Fruit fly (Drosophila melanogaster) whole organism, embryonic: ENCODE measurements around the gene Mekk1.

Source experiments
- CG10366 ChIP-seq: fragments of 200-800 bp; sonication (Bioruptor generic); IDR thresholded peaks from 2 replicates; pipeline ENCODE4 v1.3.6; 2022; ENCODE audit warnings: missing biosample characterization, missing genetic modification characterization
- CG10462 ChIP-seq: fragments of 200-800 bp; sonication (Bioruptor generic); optimal IDR thresholded peaks from 2 replicates; lab custom pipeline; 2016; ENCODE audit warnings: missing biosample characterization, missing genetic modification characterization
- CG11247 ChIP-seq: fragments of 200-800 bp; sonication (Bioruptor generic); IDR thresholded peaks from 2 replicates; pipeline ENCODE4 v1.3.6; 2022; ENCODE audit warnings: missing biosample characterization, missing genetic modification characterization
- CG1233 ChIP-seq: fragments of 200-800 bp; sonication (Bioruptor generic); optimal IDR thresholded peaks from 4 replicates; lab custom pipeline; 2018; ENCODE audit warnings: missing biosample characterization, mild to moderate bottlenecking, missing genetic modification characterization
- CG12942 ChIP-seq: fragments of 200-800 bp; sonication (Bioruptor generic); optimal IDR thresholded peaks from 3 replicates; lab custom pipeline; 2016; ENCODE audit warnings: missing biosample characterization, missing genetic modification characterization
- CG13296 ChIP-seq: fragments of 200-800 bp; sonication (Bioruptor generic); optimal IDR thresholded peaks from 3 replicates; lab custom pipeline; 2018; ENCODE audit warnings: missing biosample characterization, mild to moderate bottlenecking, missing genetic modification characterization
- CG15011 ChIP-seq: fragments of 200-800 bp; sonication (Bioruptor generic); optimal IDR thresholded peaks from 3 replicates; lab custom pipeline; 2018; ENCODE audit warnings: missing biosample characterization, mild to moderate bottlenecking, missing genetic modification characterization
- CG15479 ChIP-seq: fragments of 200-800 bp; sonication (Bioruptor generic); optimal IDR thresholded peaks from 3 replicates; lab custom pipeline; 2019; ENCODE audit warnings: missing biosample characterization, mild to moderate bottlenecking, missing genetic modification characterization, moderate library complexity
- CG16813 ChIP-seq: fragments of 200-800 bp; sonication (Bioruptor generic); IDR thresholded peaks from 3 replicates; pipeline ENCODE4 v1.3.6; 2022; ENCODE audit warnings: missing biosample characterization, missing genetic modification characterization; ENCODE audit not compliant: partially characterized antibody
- CG18262 ChIP-seq: fragments of 200-800 bp; optimal IDR thresholded peaks from 3 replicates; lab custom pipeline; 2019; ENCODE audit warnings: missing biosample characterization, mild to moderate bottlenecking, missing genetic modification characterization, moderate library complexity
- CG18599 ChIP-seq: fragments of 200-800 bp; sonication (Bioruptor generic); optimal IDR thresholded peaks from 3 replicates; lab custom pipeline; 2017; ENCODE audit warnings: missing biosample characterization, missing genetic modification characterization, mild to moderate bottlenecking, moderate library complexity, missing genetic modification reagents
- CG2120 ChIP-seq: fragments of 200-800 bp; sonication (Bioruptor generic); optimal IDR thresholded peaks from 3 replicates; lab custom pipeline; 2016; ENCODE audit warnings: missing biosample characterization, missing genetic modification characterization
- CG31388 ChIP-seq: fragments of 200-800 bp; sonication (Bioruptor generic); optimal IDR thresholded peaks from 2 replicates; lab custom pipeline; 2016; ENCODE audit warnings: missing biosample characterization, missing genetic modification characterization
- CG3407 ChIP-seq: fragments of 200-800 bp; sonication (Bioruptor generic); optimal IDR thresholded peaks from 2 replicates; lab custom pipeline; 2018; ENCODE audit warnings: missing biosample characterization, mild to moderate bottlenecking, missing genetic modification characterization
- CG4424 ChIP-seq: fragments of 200-800 bp; sonication (Bioruptor generic); optimal IDR thresholded peaks from 3 replicates; lab custom pipeline; 2016; ENCODE audit warnings: missing biosample characterization, missing genetic modification characterization
- CG5180 ChIP-seq: fragments of 200-800 bp; sonication (Bioruptor generic); optimal IDR thresholded peaks from 3 replicates; lab custom pipeline; 2017; ENCODE audit warnings: missing biosample characterization, missing genetic modification characterization, mild to moderate bottlenecking, moderate library complexity, missing genetic modification reagents
- CG5245 ChIP-seq: fragments of 200-800 bp; sonication (Bioruptor generic); optimal IDR thresholded peaks from 3 replicates; lab custom pipeline; 2016; ENCODE audit warnings: missing biosample characterization, missing genetic modification characterization
- CG6683 ChIP-seq: fragments of 200-800 bp; sonication (Bioruptor generic); optimal IDR thresholded peaks from 2 replicates; lab custom pipeline; 2017; ENCODE audit warnings: missing biosample characterization, mild to moderate bottlenecking, missing genetic modification characterization, missing genetic modification reagents
- CG6813 ChIP-seq: fragments of 200-800 bp; sonication (Bioruptor generic); optimal IDR thresholded peaks from 2 replicates; lab custom pipeline; 2017; ENCODE audit warnings: missing biosample characterization, missing genetic modification characterization, mild to moderate bottlenecking, moderate library complexity, missing genetic modification reagents
- CG7928 ChIP-seq: fragments of 200-800 bp; sonication (Bioruptor generic); optimal IDR thresholded peaks from 2 replicates; lab custom pipeline; 2017; ENCODE audit warnings: missing biosample characterization, mild to moderate bottlenecking, missing genetic modification characterization
- CG8089 ChIP-seq: fragments of 200-800 bp; sonication (Bioruptor generic); optimal IDR thresholded peaks from 3 replicates; lab custom pipeline; 2016; ENCODE audit warnings: missing biosample characterization, missing genetic modification characterization
- CG8359 ChIP-seq: fragments of 200-800 bp; sonication (Bioruptor generic); optimal IDR thresholded peaks from 2 replicates; lab custom pipeline; 2017; ENCODE audit warnings: missing biosample characterization, mild to moderate bottlenecking, missing genetic modification characterization, borderline replicate concordance
- CG9817 ChIP-seq: fragments of 200-800 bp; sonication (Bioruptor generic); optimal IDR thresholded peaks from 2 replicates; lab custom pipeline; 2018; ENCODE audit warnings: missing biosample characterization, mild to moderate bottlenecking, missing genetic modification characterization, moderate library complexity
- Fer3 ChIP-seq: fragments of 200-800 bp; sonication (Bioruptor generic); optimal IDR thresholded peaks from 2 replicates; lab custom pipeline; 2018; ENCODE audit warnings: missing biosample characterization, mild to moderate bottlenecking, missing genetic modification characterization, moderate library complexity
- H15 ChIP-seq: fragments of 200-800 bp; sonication (Bioruptor generic); IDR thresholded peaks from 3 replicates; pipeline ENCODE4 v1.3.6; 2022; ENCODE audit warnings: missing biosample characterization, missing genetic modification characterization
- HLH54F ChIP-seq: fragments of 200-800 bp; sonication (Bioruptor generic); optimal IDR thresholded peaks from 3 replicates; lab custom pipeline; 2016; ENCODE audit warnings: missing biosample characterization, missing genetic modification characterization
- Hsf ChIP-seq: fragments of 200-800 bp; sonication (Bioruptor generic); optimal IDR thresholded peaks from 3 replicates; lab custom pipeline; 2016; ENCODE audit warnings: missing biosample characterization, missing genetic modification characterization
- Nf-YB ChIP-seq: fragments of 200-800 bp; sonication (Bioruptor generic); optimal IDR thresholded peaks from 3 replicates; lab custom pipeline; 2019; ENCODE audit warnings: missing biosample characterization, mild to moderate bottlenecking, missing genetic modification characterization, moderate library complexity
- Opbp ChIP-seq: fragments of 200-800 bp; sonication (Bioruptor generic); IDR thresholded peaks from 3 replicates; pipeline ENCODE4 v1.3.6; 2022; ENCODE audit warnings: missing biosample characterization, missing genetic modification characterization; ENCODE audit not compliant: partially characterized antibody
- Spps ChIP-seq: fragments of 200-800 bp; sonication (Bioruptor generic); optimal IDR thresholded peaks from 2 replicates; lab custom pipeline; 2018; ENCODE audit warnings: missing biosample characterization, mild to moderate bottlenecking, missing genetic modification characterization
- TFAM ChIP-seq: fragments of 200-800 bp; sonication (Bioruptor generic); optimal IDR thresholded peaks from 2 replicates; lab custom pipeline; 2017; ENCODE audit warnings: missing biosample characterization, missing genetic modification characterization, inconsistent platforms
- ab ChIP-seq: fragments of 200-800 bp; sonication (Bioruptor generic); optimal IDR thresholded peaks from 2 replicates; lab custom pipeline; 2016; ENCODE audit warnings: missing biosample characterization, missing genetic modification characterization
- bab2 ChIP-seq: fragments of 200-800 bp; sonication (Bioruptor generic); optimal IDR thresholded peaks from 2 replicates; lab custom pipeline; 2016; ENCODE audit warnings: missing biosample characterization, missing genetic modification characterization
- bbx ChIP-seq: fragments of 200-800 bp; sonication (Bioruptor generic); IDR thresholded peaks from 2 replicates; pipeline ENCODE4 v1.3.6; 2022; ENCODE audit warnings: missing biosample characterization, missing genetic modification characterization; ENCODE audit not compliant: partially characterized antibody
- ci ChIP-seq: fragments of 200-800 bp; sonication (Bioruptor generic); IDR thresholded peaks from 3 replicates; pipeline ENCODE4 v1.3.6; 2022; ENCODE audit warnings: missing biosample characterization, missing genetic modification characterization
- danr ChIP-seq: fragments of 200-800 bp; sonication (Bioruptor generic); IDR thresholded peaks from 2 replicates; pipeline ENCODE4 v1.3.6; 2022; ENCODE audit warnings: missing biosample characterization, missing genetic modification characterization
- lmd ChIP-seq: fragments of 200-800 bp; sonication (Bioruptor generic); IDR thresholded peaks from 2 replicates; pipeline ENCODE4 v1.3.6; 2022; ENCODE audit warnings: missing biosample characterization, missing genetic modification characterization
- lov ChIP-seq, 2 experiments: fragments of 200-800 bp in 1 of 2; fragments of >200 bp in 1 of 2; sonication (Bioruptor generic) in 1 of 2; IDR thresholded peaks in 1 of 2; optimal IDR thresholded peaks in 1 of 2; 2 replicates in 1 of 2; 3 replicates in 1 of 2; pipeline versions ENCODE4 v1.3.6 to Lab custom; 2017 to 2022; ENCODE audit warnings: missing biosample characterization in 1 of 2, missing genetic modification characterization in 1 of 2
- maf-S ChIP-seq: fragments of 200-800 bp; sonication (Bioruptor generic); optimal IDR thresholded peaks from 2 replicates; lab custom pipeline; 2016; ENCODE audit warnings: missing biosample characterization, missing genetic modification characterization
- prd ChIP-seq, 3 experiments: fragments of >200 bp in 2 of 3; fragments of 200-800 bp in 1 of 3; sonication (Bioruptor generic) in 1 of 3; optimal IDR thresholded peaks in 2 of 3; IDR thresholded peaks in 1 of 3; 2 replicates in 2 of 3; 3 replicates in 1 of 3; pipeline versions ENCODE4 v1.3.6 to Lab custom; 2017 to 2022; ENCODE audit warnings: missing biosample characterization in 1 of 3, missing genetic modification characterization in 1 of 3
- sc ChIP-seq, 3 experiments: fragments of >200 bp in 2 of 3; fragments of 200-800 bp in 1 of 3; sonication (Bioruptor generic) in 1 of 3; optimal IDR thresholded peaks; 2 replicates in 2 of 3; 3 replicates in 1 of 3; lab custom pipeline; 2017; ENCODE audit warnings: mild to moderate bottlenecking in 1 of 3, missing biosample characterization in 1 of 3, missing genetic modification characterization in 1 of 3, missing genetic modification reagents in 1 of 3
- seq ChIP-seq: fragments of 200-800 bp; sonication (Bioruptor generic); IDR thresholded peaks from 2 replicates; pipeline ENCODE4 v1.3.6; 2022; ENCODE audit warnings: missing biosample characterization, missing genetic modification characterization
- sim ChIP-seq: fragments of 200-800 bp; sonication (Bioruptor generic); IDR thresholded peaks from 2 replicates; pipeline ENCODE4 v1.3.6; 2022; ENCODE audit warnings: missing biosample characterization, missing genetic modification characterization
- trh ChIP-seq: fragments of 200-800 bp; sonication (Bioruptor generic); optimal IDR thresholded peaks from 2 replicates; lab custom pipeline; 2016; ENCODE audit warnings: missing biosample characterization, missing genetic modification characterization
- unpg ChIP-seq: fragments of 200-800 bp; sonication (Bioruptor generic); optimal IDR thresholded peaks from 3 replicates; lab custom pipeline; 2018; ENCODE audit warnings: missing biosample characterization, mild to moderate bottlenecking, missing genetic modification characterization, moderate library complexity
- zfh2 ChIP-seq: fragments of 200-800 bp; sonication (Bioruptor generic); optimal IDR thresholded peaks from 2 replicates; lab custom pipeline; 2016; ENCODE audit warnings: missing biosample characterization, missing genetic modification characterization

The Mekk1 gene

dm6 chr3R:18741027-18741843 lies 2.2 kb downstream of the Mekk1 start (continued):
- TF ChIP-seq ci (GFP tag; lab: Robert Waterston, UW) (peak; percentile 97), Spps (tag; lab: Kevin White, UChicago) (peak; percentile 93), CG6813 (GFP tag; lab: Kevin White, UChicago) (peak; percentile 93), zfh2 (GFP tag; lab: Kevin White, UChicago) (peak; percentile 89), sim (GFP tag; lab: Robert Waterston, UW) (peak; percentile 83), CG8359 (GFP tag; lab: Kevin White, UChicago) (peak; percentile 86), CG3407 (GFP tag; lab: Kevin White, UChicago) (peak; percentile 88), danr (GFP tag; lab: Robert Waterston, UW) (peak; percentile 93), lov (optimal IDR thresholded peaks at IDR 0.05; lab: Kevin White, UChicago) (no peak), lov (GFP tag; IDR thresholded peaks at IDR 0.05; lab: Robert Waterston, UW) (peak; percentile 93), CG11247 (GFP tag; lab: Robert Waterston, UW) (peak; percentile 96), CG18599 (GFP tag; lab: Kevin White, UChicago) (peak; percentile 98), prd (optimal IDR thresholded peaks at IDR 0.05; lab: Kevin White, UChicago) (no peak), prd (GFP tag; IDR thresholded peaks at IDR 0.05; lab: Robert Waterston, UW) (peak; percentile 97), CG9817 (tag; lab: Kevin White, UChicago) (peak; percentile 96), CG1233 (peak; percentile 97), Opbp (no peak), CG12942 (peak; percentile 94), CG10462 (GFP tag; lab: Kevin White, UChicago) (peak; percentile 81), bbx (0 out of 2 replicates have a peak, but pooled peaks have one; percentile 21), Nf-YB (GFP tag; lab: Kevin White, UChicago) (peak; percentile 83), CG18262 (peak; percentile 97), unpg (GFP tag; lab: Kevin White, UChicago) (peak; percentile 96), CG10366 (GFP tag; lab: Robert Waterston, UW) (peak; percentile 97), CG15011 (GFP tag; lab: Kevin White, UChicago) (peak; percentile 94), CG2120 (GFP tag; lab: Kevin White, UChicago) (peak; percentile 96), trh (GFP tag; lab: Kevin White, UChicago) (peak; percentile 82), sc (optimal IDR thresholded peaks at IDR 0.05; lab: Kevin White, UChicago) (no peak), sc (GFP tag; optimal IDR thresholded peaks at IDR 0.05; lab: Kevin White, UChicago) (peak; percentile 88), Hsf (peak; percentile 93), Fer3 (peak; percentile 98), CG31388 (GFP tag; lab: Kevin White, UChicago) (peak; percentile 94), lmd (GFP tag; lab: Robert Waterston, UW) (peak; percentile 97), CG6683 (GFP tag; lab: Kevin White, UChicago) (peak; percentile 92), HLH54F (GFP tag; lab: Kevin White, UChicago) (peak; percentile 82), CG15479 (no peak), seq (peak; percentile 95), TFAM (GFP tag; lab: Kevin White, UChicago) (peak; percentile 80), CG8089 (GFP tag; lab: Kevin White, UChicago) (peak; percentile 52), H15 (peak; percentile 97), CG4424 (peak; percentile 98), ab (GFP tag; lab: Kevin White, UChicago) (peak; percentile 25), CG7928 (GFP tag; lab: Kevin White, UChicago) (peak; percentile 79), CG13296 (GFP tag; lab: Kevin White, UChicago) (peak; percentile 97), bab2 (GFP tag; lab: Kevin White, UChicago) (peak; percentile 82), CG5180 (GFP tag; lab: Kevin White, UChicago) (peak; percentile 87), CG5245 (GFP tag; lab: Kevin White, UChicago) (peak; percentile 94), CG16813 (GFP tag; lab: Robert Waterston, UW) (no peak), maf-S (GFP tag; lab: Kevin White, UChicago) (peak; percentile 78)
